Fruit fly (Drosophila melanogaster): ENCODE measurements around the gene ninaA.

DNA sequence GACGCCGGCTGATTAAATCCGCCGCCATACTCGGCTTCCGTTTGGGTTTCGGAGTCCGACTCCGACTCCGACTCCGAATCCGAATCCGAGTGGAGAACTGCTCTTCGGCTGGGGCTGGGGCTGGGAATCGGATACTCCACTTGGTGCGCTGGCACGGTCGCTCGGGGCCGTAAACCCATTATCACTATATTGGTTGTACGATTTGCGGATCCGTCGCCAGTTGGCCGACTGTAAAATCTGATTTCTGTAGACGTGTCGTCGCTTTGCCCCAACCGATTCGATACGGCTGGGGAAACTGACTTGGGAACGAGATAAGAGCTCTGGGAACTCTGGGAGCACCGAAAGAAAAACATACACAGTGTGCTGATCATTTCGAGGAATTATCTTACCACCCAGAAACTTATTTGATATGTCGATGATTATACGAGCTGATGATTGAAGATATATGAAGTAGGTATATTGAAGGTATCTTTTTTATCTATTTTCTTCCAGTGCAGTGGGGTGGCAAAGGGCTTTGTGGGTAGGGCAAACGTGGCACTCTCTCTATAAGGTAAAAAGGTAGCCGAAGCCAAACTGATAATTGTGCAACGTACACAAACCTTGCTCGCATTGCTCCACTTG is 19.1 kb upstream of the ninaA start:
- no peak for TF ChIP-seq CG9948 (tag; optimal IDR thresholded peaks at IDR 0.05)
- no peak for TF ChIP-seq CG4496 (GFP tag; IDR thresholded peaks at IDR 0.05)
- TF ChIP-seq CG12605 (GFP tag; IDR thresholded peaks at IDR 0.05): no peak
- no peak for TF ChIP-seq fd96Ca (GFP tag; IDR thresholded peaks at IDR 0.05)
- no peak for TF ChIP-seq Pif1B (GFP tag; optimal IDR thresholded peaks at IDR 0.05)
- TF ChIP-seq CG15710 (tag; optimal IDR thresholded peaks at IDR 0.05): peak; percentile 25
- TF ChIP-seq Snoo (tag; optimal IDR thresholded peaks at IDR 0.05): no peak
- TF ChIP-seq Ets98B (GFP tag; IDR thresholded peaks at IDR 0.05): no peak
- no peak for TF ChIP-seq CG32121 (GFP tag; IDR thresholded peaks at IDR 0.05)

Data from whole organism, pupa.